Worm (Caenorhabditis elegans): Measurements from ENCODE around the gene srg-7.

ce11 chrIII:6285890-6286289 is 17.9 kb upstream of the srg-7 start, which contains the start of gene gadr-3:
- TF ChIP-seq unc-62 (GFP tag; optimal IDR thresholded peaks at IDR 0.05) = no peak
- TF ChIP-seq snpc-4 (tag; optimal IDR thresholded peaks at IDR 0.05) = no peak
- TF ChIP-seq unc-39 (tag; optimal IDR thresholded peaks at IDR 0.05) = no peak
- TF ChIP-seq nhr-76 (tag; optimal IDR thresholded peaks at IDR 0.05) = no peak
- TF ChIP-seq ceh-39 (tag; optimal IDR thresholded peaks at IDR 0.05) = no peak
- no peak for TF ChIP-seq nhr-12 (tag; optimal IDR thresholded peaks at IDR 0.05)
- TF ChIP-seq elt-3 (tag; optimal IDR thresholded peaks at IDR 0.05) = no peak
- no peak for TF ChIP-seq mep-1 (tag; optimal IDR thresholded peaks at IDR 0.05)
- TF ChIP-seq pha-4 (tag; optimal IDR thresholded peaks at IDR 0.05) = no peak
- no peak for TF ChIP-seq ces-1 (GFP tag; optimal IDR thresholded peaks at IDR 0.05)
- no peak for TF ChIP-seq ceh-83 (GFP tag; optimal IDR thresholded peaks at IDR 0.05)
- TF ChIP-seq ztf-11 (tag; optimal IDR thresholded peaks at IDR 0.05) = no peak
- no peak for TF ChIP-seq elt-1 (tag; optimal IDR thresholded peaks at IDR 0.05; ENCODE audit: borderline replicate concordance, insufficient read depth)

Data from whole organism, mixed stage, embryonic.